Fruit fly (Drosophila melanogaster): ENCODE measurements around the gene CG14292.

Gene CG14292

dm6 chr3R:18928918-18929705 is 23.7 kb upstream of the CG14292 start, which contains the start of gene CG42613 (continued):
- TF ChIP-seq CG31441 (GFP tag; IDR thresholded peaks at IDR 0.05): peak; percentile 68
- peak; percentile 25; the same call in 1 of the 3 replicates for TF ChIP-seq CG14050 (GFP tag; IDR thresholded peaks at IDR 0.05)
- peak; percentile 18 for TF ChIP-seq Dip3 (GFP tag; optimal IDR thresholded peaks at IDR 0.05)
- TF ChIP-seq lab (GFP tag; optimal IDR thresholded peaks at IDR 0.05): peak; percentile 81
- peak; percentile 2 for TF ChIP-seq CG3065 (GFP tag; optimal IDR thresholded peaks at IDR 0.05)
- no peak for TF ChIP-seq GATAe (GFP tag; conservative IDR thresholded peaks at IDR 0.05)
- TF ChIP-seq Six4 (GFP tag; optimal IDR thresholded peaks at IDR 0.05): peak; percentile 13
- peak; percentile 72 for TF ChIP-seq Deaf1 (tag; optimal IDR thresholded peaks at IDR 0.05)
- TF ChIP-seq Sox102F (GFP tag; optimal IDR thresholded peaks at IDR 0.05): peak; percentile 17
- peak; percentile 14 for TF ChIP-seq CG18599 (GFP tag; optimal IDR thresholded peaks at IDR 0.05)
- TF ChIP-seq z (GFP tag; IDR thresholded peaks at IDR 0.05): 0 out of 3 replicates have a peak, but pooled peaks have one; percentile 55
- peak; percentile 53 for TF ChIP-seq kni (GFP tag; optimal IDR thresholded peaks at IDR 0.05)
- 0 out of 2 replicates have a peak, but pooled peaks have one; percentile 10 for TF ChIP-seq CG7372 (GFP tag; IDR thresholded peaks at IDR 0.05)
- no peak for TF ChIP-seq bab2 (GFP tag; optimal IDR thresholded peaks at IDR 0.05)
- peak; percentile 69 for TF ChIP-seq CG31365 (tag; optimal IDR thresholded peaks at IDR 0.05)
- TF ChIP-seq Mrtf (GFP tag; IDR thresholded peaks at IDR 0.05): no peak
- TF ChIP-seq CG32532 (GFP tag; IDR thresholded peaks at IDR 0.05): peak; percentile 44
- no peak; the same call in 2 of the 3 replicates for TF ChIP-seq sr (GFP tag; IDR thresholded peaks at IDR 0.05)
- no peak for TF ChIP-seq CG2120 (GFP tag; optimal IDR thresholded peaks at IDR 0.05)
- TF ChIP-seq Max (GFP tag; optimal IDR thresholded peaks at IDR 0.05): peak; percentile 55
- TF ChIP-seq zfh1 (GFP tag; IDR thresholded peaks at IDR 0.05): peak; percentile 66
- TF ChIP-seq aop (GFP tag; IDR thresholded peaks at IDR 0.05): peak; percentile 75
- no peak for TF ChIP-seq CG32767 (GFP tag; IDR thresholded peaks at IDR 0.05)
- no peak for TF ChIP-seq CkIIα-i1 (GFP tag; IDR thresholded peaks at IDR 0.05)
- peak; percentile 52 for TF ChIP-seq gem (tag; optimal IDR thresholded peaks at IDR 0.05)
- peak; percentile 52 for TF ChIP-seq PHDP (tag; optimal IDR thresholded peaks at IDR 0.05)
- TF ChIP-seq CG15073 (GFP tag; optimal IDR thresholded peaks at IDR 0.05): no peak
- peak; percentile 56 for TF ChIP-seq Dp (GFP tag; optimal IDR thresholded peaks at IDR 0.05)
- peak; percentile 67 for TF ChIP-seq CG2875 (GFP tag; optimal IDR thresholded peaks at IDR 0.05)
- peak; percentile 49 for TF ChIP-seq sisA (GFP tag; IDR thresholded peaks at IDR 0.05)
- TF ChIP-seq CG1603 (tag; optimal IDR thresholded peaks at IDR 0.05): peak; percentile 89
- TF ChIP-seq CrebB (tag; optimal IDR thresholded peaks at IDR 0.05): peak; percentile 51
- TF ChIP-seq insv (GFP tag; optimal IDR thresholded peaks at IDR 0.05): peak in 1 of 2 experiments; percentile 37
- TF ChIP-seq ap (GFP tag; IDR thresholded peaks at IDR 0.05): peak; percentile 41; the same call in 1 of the 2 replicates
- peak; percentile 62 for TF ChIP-seq CG33557 (GFP tag; optimal IDR thresholded peaks at IDR 0.05)
- no peak for TF ChIP-seq CG15479 (GFP tag; optimal IDR thresholded peaks at IDR 0.05)
- TF ChIP-seq Doc2 (GFP tag; IDR thresholded peaks at IDR 0.05): no peak
- TF ChIP-seq CG2889 (GFP tag; IDR thresholded peaks at IDR 0.05): 0 out of 3 replicates have a peak, but pooled peaks have one; percentile 37
- no peak for TF ChIP-seq cg (GFP tag; optimal IDR thresholded peaks at IDR 0.05)
- TF ChIP-seq wor (GFP tag; IDR thresholded peaks at IDR 0.05): no peak
- peak; percentile 61 for TF ChIP-seq E2f2 (GFP tag; IDR thresholded peaks at IDR 0.05)
- peak; percentile 24 for TF ChIP-seq CG11398 (GFP tag; optimal IDR thresholded peaks at IDR 0.05)
- 0 out of 2 replicates have a peak, but pooled peaks have one; percentile 23 for TF ChIP-seq CG31224 (GFP tag; IDR thresholded peaks at IDR 0.05)
- TF ChIP-seq CG7357 (GFP tag; IDR thresholded peaks at IDR 0.05): no peak
- no peak for TF ChIP-seq Dfd (GFP tag; optimal IDR thresholded peaks at IDR 0.05)
- TF ChIP-seq NfI (GFP tag; optimal IDR thresholded peaks at IDR 0.05): peak; percentile 82
- peak; percentile 27 for TF ChIP-seq CG8924 (tag; optimal IDR thresholded peaks at IDR 0.05)
- TF ChIP-seq Bteb2 (GFP tag; optimal IDR thresholded peaks at IDR 0.05): no peak
- no peak for TF ChIP-seq h (optimal IDR thresholded peaks at IDR 0.05)
- TF ChIP-seq hth (optimal IDR thresholded peaks at IDR 0.05): no peak
